Fruit fly (Drosophila melanogaster) whole organism: Measurements from ENCODE around the gene Gbs-70E.

Experiments used
- Dll ChIP-seq: fragments of >200 bp; optimal IDR thresholded peaks from 2 replicates; lab custom pipeline; 2017
- EcR ChIP-seq, 2 experiments: fragments of >200 bp; optimal IDR thresholded peaks; 2 replicates each; lab custom pipeline; 2017; ENCODE audit warnings: missing biosample characterization in 2 of 2, missing genetic modification characterization in 2 of 2, missing genetic modification reagents in 2 of 2
- pan ChIP-seq: fragments of >200 bp; optimal IDR thresholded peaks from 2 replicates; lab custom pipeline; 2017
- psq ChIP-seq: fragments of >200 bp; optimal IDR thresholded peaks from 2 replicates; lab custom pipeline; 2017
- usp ChIP-seq: fragments of >200 bp; optimal IDR thresholded peaks from 2 replicates; lab custom pipeline; 2017; ENCODE audit warnings: missing biosample characterization, missing genetic modification characterization, mixed read lengths

DNA sequence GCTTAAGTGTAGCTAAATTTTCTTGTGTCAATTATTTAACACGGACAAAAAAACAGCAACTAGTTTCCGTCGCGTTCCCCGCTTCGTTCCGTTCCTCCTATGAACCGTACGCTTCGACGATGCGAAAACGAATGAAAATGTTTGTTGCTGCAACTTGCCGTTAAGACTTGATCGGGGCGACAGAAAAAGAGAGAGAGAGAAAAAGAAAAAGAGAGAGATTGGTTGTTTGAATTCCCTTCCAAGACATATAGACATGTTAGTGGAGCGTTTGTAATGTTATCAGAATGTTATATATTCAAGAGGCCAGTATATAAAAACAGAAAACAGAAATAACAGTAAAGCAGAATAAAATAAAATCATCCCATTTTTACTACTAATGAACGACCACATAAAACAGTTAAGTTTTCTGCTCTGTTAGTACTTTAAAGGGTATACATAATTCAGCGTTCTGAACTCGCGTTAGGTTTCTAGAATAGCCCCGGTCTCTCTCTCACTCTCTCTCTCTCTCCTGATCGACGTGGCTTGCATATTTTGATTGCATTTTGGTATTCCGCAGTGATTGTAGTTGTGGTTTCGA is at the start of gene Gbs-70E:
- no peak for TF ChIP-seq Dll
- no peak for TF ChIP-seq EcR (GFP tag; optimal IDR thresholded peaks at IDR 0.05; lab: Kevin White, UChicago)
- no peak for TF ChIP-seq usp
- no peak for TF ChIP-seq psq (lab: Kevin White, UChicago)
- TF ChIP-seq pan (lab: Kevin White, UChicago): no peak
